Worm (Caenorhabditis elegans): ENCODE results near the gene cdk-12.

The cdk-12 gene

DNA sequence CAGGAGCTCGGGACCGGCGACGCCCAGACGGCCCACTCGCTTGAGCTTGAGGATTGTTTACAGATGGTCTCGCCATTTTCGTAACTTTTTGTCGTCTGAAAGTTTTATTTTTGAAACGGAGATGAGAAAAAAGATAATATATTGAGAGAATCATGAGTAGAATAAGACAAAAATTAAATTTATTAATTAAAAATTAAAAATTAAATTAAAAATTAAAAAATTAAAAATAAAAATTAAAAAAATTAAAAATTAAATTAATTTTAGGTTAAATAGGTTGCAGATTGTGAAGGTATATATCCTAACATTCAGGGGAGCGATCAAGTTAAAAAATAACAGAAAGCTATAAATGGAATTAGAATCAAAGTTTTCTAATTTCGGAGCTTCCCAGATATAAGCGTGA, 46.9 kb downstream of the cdk-12 start, which contains the start of gene B0284.3:
B0284.3 (minus strand) TSS at position 101 of the 400 bp plus-strand sequence.
- no peak for TF ChIP-seq ztf-29 (GFP tag; IDR thresholded peaks at IDR 0.05)
- no peak for TF ChIP-seq flt-1 (GFP tag; IDR thresholded peaks at IDR 0.05)
- no peak for TF ChIP-seq cog-1 (tag; optimal IDR thresholded peaks at IDR 0.05)
- no peak for TF ChIP-seq klf-2 (GFP tag; conservative IDR thresholded peaks at IDR 0.05)
- no peak for TF ChIP-seq tab-1 (GFP tag; IDR thresholded peaks at IDR 0.05)
- TF ChIP-seq ref-1 (GFP tag; conservative IDR thresholded peaks at IDR 0.05): no peak
- no peak for TF ChIP-seq ztf-23 (GFP tag; IDR thresholded peaks at IDR 0.05)
- no peak for TF ChIP-seq T22C8.4 (GFP tag; IDR thresholded peaks at IDR 0.05)
- TF ChIP-seq med-1 (GFP tag; optimal IDR thresholded peaks at IDR 0.05; ENCODE audit: insufficient read depth): no peak

ce11 chrIII:4380835-4381234, 48.0 kb downstream of the cdk-12 start:
- TF ChIP-seq cog-1 (tag; optimal IDR thresholded peaks at IDR 0.05): peak; percentile 11
- TF ChIP-seq tab-1 (GFP tag; IDR thresholded peaks at IDR 0.05): no peak; the same call in 1 of the 2 replicates

- TF ChIP-seq T22C8.4 (GFP tag; IDR thresholded peaks at IDR 0.05) (no peak), tab-1 (GFP tag; IDR thresholded peaks at IDR 0.05) (no peak), flt-1 (GFP tag; IDR thresholded peaks at IDR 0.05) (no peak), med-1 (GFP tag; optimal IDR thresholded peaks at IDR 0.05; ENCODE audit: insufficient read depth) (no peak), ztf-23 (GFP tag; IDR thresholded peaks at IDR 0.05) (no peak), ref-1 (GFP tag; conservative IDR thresholded peaks at IDR 0.05) (no peak), ztf-29 (GFP tag; IDR thresholded peaks at IDR 0.05) (no peak), klf-2 (GFP tag; conservative IDR thresholded peaks at IDR 0.05) (no peak), cog-1 (tag; optimal IDR thresholded peaks at IDR 0.05) (no peak)
Measured at ce11 chrIII:4381343-4381742, 48.6 kb downstream of the cdk-12 start, which contains the start of gene pals-27. pals-27 (plus strand) TSS chrIII:4381643.

- TF ChIP-seq ztf-29 (GFP tag; IDR thresholded peaks at IDR 0.05): no peak
- TF ChIP-seq tab-1 (GFP tag; IDR thresholded peaks at IDR 0.05): no peak
- TF ChIP-seq cog-1 (tag; optimal IDR thresholded peaks at IDR 0.05): no peak
- TF ChIP-seq med-1 (GFP tag; optimal IDR thresholded peaks at IDR 0.05; ENCODE audit: insufficient read depth): no peak
- no peak for TF ChIP-seq ztf-23 (GFP tag; IDR thresholded peaks at IDR 0.05)
- no peak for TF ChIP-seq klf-2 (GFP tag; conservative IDR thresholded peaks at IDR 0.05)
- no peak for TF ChIP-seq flt-1 (GFP tag; IDR thresholded peaks at IDR 0.05)
- no peak for TF ChIP-seq ref-1 (GFP tag; conservative IDR thresholded peaks at IDR 0.05)
- no peak for TF ChIP-seq T22C8.4 (GFP tag; IDR thresholded peaks at IDR 0.05)
Measured at ce11 chrIII:4382118-4382517, 49.3 kb downstream of the cdk-12 start.

DNA sequence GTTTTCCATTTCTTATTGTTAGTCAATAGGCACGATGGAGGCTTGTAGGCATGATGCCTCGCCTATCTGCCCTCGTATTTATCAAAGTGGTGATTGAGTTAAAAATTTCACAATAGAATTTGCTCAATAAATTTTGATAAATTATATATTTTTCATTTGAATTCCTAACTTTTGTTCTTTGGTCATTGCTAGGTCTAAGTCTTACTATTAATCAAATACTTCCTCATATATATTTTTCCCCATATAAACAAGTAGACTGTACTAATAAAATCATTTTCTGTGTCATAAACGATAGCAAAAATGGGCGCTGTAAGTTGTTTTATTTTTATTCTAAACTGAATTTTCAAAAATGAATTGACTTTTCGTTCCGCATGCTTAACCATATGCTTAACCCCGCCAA, 51.7 kb downstream of the cdk-12 start, which contains the start of gene pals-28:
pals-28 (plus strand) TSS at position 301 of the 400 bp plus-strand sequence.
- no peak for TF ChIP-seq ztf-23 (GFP tag; IDR thresholded peaks at IDR 0.05)
- no peak for TF ChIP-seq ref-1 (GFP tag; conservative IDR thresholded peaks at IDR 0.05)
- TF ChIP-seq cog-1 (tag; optimal IDR thresholded peaks at IDR 0.05): no peak
- TF ChIP-seq T22C8.4 (GFP tag; IDR thresholded peaks at IDR 0.05): no peak
- no peak for TF ChIP-seq tab-1 (GFP tag; IDR thresholded peaks at IDR 0.05)
- no peak for TF ChIP-seq flt-1 (GFP tag; IDR thresholded peaks at IDR 0.05)
- no peak for TF ChIP-seq med-1 (GFP tag; optimal IDR thresholded peaks at IDR 0.05; ENCODE audit: insufficient read depth)
- TF ChIP-seq ztf-29 (GFP tag; IDR thresholded peaks at IDR 0.05): no peak
- no peak for TF ChIP-seq klf-2 (GFP tag; conservative IDR thresholded peaks at IDR 0.05)

DNA sequence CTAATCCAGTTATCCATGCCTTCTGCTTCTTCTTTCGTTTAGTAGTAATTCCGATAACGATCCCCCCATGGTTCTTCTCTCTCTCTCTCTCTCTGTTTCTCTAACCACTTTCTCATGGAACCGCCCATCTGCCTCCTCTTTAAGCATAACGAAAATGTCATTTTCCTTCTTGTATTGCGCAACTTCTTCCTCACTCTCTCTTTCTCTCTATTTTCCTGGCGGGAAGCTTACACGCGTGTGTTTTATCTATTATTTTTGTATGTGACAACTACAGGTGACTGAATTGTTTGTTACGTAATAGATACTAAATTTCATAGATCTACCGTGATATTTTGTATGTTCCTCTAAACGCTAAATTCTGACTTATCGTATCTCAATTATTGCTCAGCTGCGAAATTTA, 57.6 kb downstream of the cdk-12 start:
- TF ChIP-seq cog-1 (tag; optimal IDR thresholded peaks at IDR 0.05): no peak
- no peak for TF ChIP-seq ref-1 (GFP tag; conservative IDR thresholded peaks at IDR 0.05)
- TF ChIP-seq T22C8.4 (GFP tag; IDR thresholded peaks at IDR 0.05): no peak
- no peak for TF ChIP-seq klf-2 (GFP tag; conservative IDR thresholded peaks at IDR 0.05)
- TF ChIP-seq flt-1 (GFP tag; IDR thresholded peaks at IDR 0.05): no peak
- TF ChIP-seq ztf-23 (GFP tag; IDR thresholded peaks at IDR 0.05): no peak
- TF ChIP-seq tab-1 (GFP tag; IDR thresholded peaks at IDR 0.05): no peak
- TF ChIP-seq ztf-29 (GFP tag; IDR thresholded peaks at IDR 0.05): no peak
- TF ChIP-seq med-1 (GFP tag; optimal IDR thresholded peaks at IDR 0.05; ENCODE audit: insufficient read depth): no peak

- TF ChIP-seq flt-1 (GFP tag; IDR thresholded peaks at IDR 0.05) (no peak), ztf-29 (GFP tag; IDR thresholded peaks at IDR 0.05) (no peak), klf-2 (GFP tag; conservative IDR thresholded peaks at IDR 0.05) (no peak), ztf-23 (GFP tag; IDR thresholded peaks at IDR 0.05) (no peak), cog-1 (tag; optimal IDR thresholded peaks at IDR 0.05) (no peak), tab-1 (GFP tag; IDR thresholded peaks at IDR 0.05) (no peak), T22C8.4 (GFP tag; IDR thresholded peaks at IDR 0.05) (no peak), ref-1 (GFP tag; conservative IDR thresholded peaks at IDR 0.05) (no peak), med-1 (GFP tag; optimal IDR thresholded peaks at IDR 0.05; ENCODE audit: insufficient read depth) (no peak)
Measured at ce11 chrIII:4391319-4391718, 58.5 kb downstream of the cdk-12 start.
